Fruit fly (Drosophila melanogaster) whole organism, embryonic: Measurements from ENCODE around the gene Snx21.

Experiments
- Ada2b ChIP-seq: fragments of 200-800 bp; sonication (Bioruptor generic); IDR thresholded peaks from 2 replicates; pipeline ENCODE4 v1.3.6; 2022; ENCODE audit warnings: missing biosample characterization, missing genetic modification characterization
- B-H2 ChIP-seq: fragments of 200-800 bp; sonication (Bioruptor generic); optimal IDR thresholded peaks from 2 replicates; lab custom pipeline; 2018; ENCODE audit warnings: missing biosample characterization, mild to moderate bottlenecking, missing genetic modification characterization
- CG11723 ChIP-seq: fragments of 200-800 bp; sonication (Bioruptor generic); optimal IDR thresholded peaks from 2 replicates; lab custom pipeline; 2017; ENCODE audit warnings: missing biosample characterization, mild to moderate bottlenecking, missing genetic modification characterization
- CG12744 ChIP-seq: fragments of 200-800 bp; sonication (Bioruptor generic); optimal IDR thresholded peaks from 2 replicates; lab custom pipeline; 2016; ENCODE audit warnings: missing biosample characterization, missing genetic modification characterization
- CG13123 ChIP-seq: fragments of 200-800 bp; sonication (Bioruptor generic); optimal IDR thresholded peaks from 2 replicates; lab custom pipeline; 2016; ENCODE audit warnings: missing biosample characterization, missing genetic modification characterization
- CG14014 ChIP-seq: fragments of 200-800 bp; sonication (Bioruptor generic); IDR thresholded peaks from 2 replicates; pipeline ENCODE4 v1.3.6; 2022; ENCODE audit warnings: missing biosample characterization, missing genetic modification characterization
- CG14667 ChIP-seq: fragments of 200-800 bp; sonication (Bioruptor generic); IDR thresholded peaks from 2 replicates; pipeline ENCODE4 v1.3.6; 2022; ENCODE audit warnings: missing biosample characterization, missing genetic modification characterization
- CG1602 ChIP-seq: fragments of 200-800 bp; sonication (Bioruptor generic); optimal IDR thresholded peaks from 3 replicates; lab custom pipeline; 2016; ENCODE audit warnings: missing biosample characterization, missing genetic modification characterization
- CG16863 ChIP-seq: fragments of 200-800 bp; sonication (Bioruptor generic); optimal IDR thresholded peaks from 3 replicates; lab custom pipeline; 2016; ENCODE audit warnings: missing biosample characterization, missing genetic modification characterization
- CG17186 ChIP-seq: fragments of 200-800 bp; sonication (Bioruptor generic); optimal IDR thresholded peaks from 3 replicates; lab custom pipeline; 2017; ENCODE audit warnings: missing biosample characterization, missing genetic modification reagents, missing genetic modification characterization
- CG17912 ChIP-seq: fragments of 200-800 bp; sonication (Bioruptor generic); optimal IDR thresholded peaks from 2 replicates; lab custom pipeline; 2018; ENCODE audit warnings: missing biosample characterization, mild to moderate bottlenecking, missing genetic modification characterization
- CG2129 ChIP-seq: fragments of 200-800 bp; sonication (Bioruptor generic); IDR thresholded peaks from 2 replicates; pipeline ENCODE4 v1.3.6; 2022; ENCODE audit warnings: missing biosample characterization, missing genetic modification characterization; ENCODE audit not compliant: partially characterized antibody
- CG30403 ChIP-seq: fragments of 200-800 bp; sonication (Bioruptor generic); optimal IDR thresholded peaks from 3 replicates; lab custom pipeline; 2016; ENCODE audit warnings: missing biosample characterization, missing genetic modification characterization
- CG4730 ChIP-seq: fragments of 200-800 bp; sonication (Bioruptor generic); IDR thresholded peaks from 2 replicates; pipeline ENCODE4 v1.3.6; 2022; ENCODE audit warnings: missing biosample characterization, missing genetic modification characterization
- CG5953 ChIP-seq: fragments of 200-800 bp; sonication (Bioruptor generic); IDR thresholded peaks from 2 replicates; pipeline ENCODE4 v1.3.6; 2022; ENCODE audit warnings: missing biosample characterization, missing genetic modification characterization
- CG6654 ChIP-seq: fragments of 200-800 bp; sonication (Bioruptor generic); optimal IDR thresholded peaks from 2 replicates; lab custom pipeline; 2017; ENCODE audit warnings: missing biosample characterization, mild to moderate bottlenecking, missing genetic modification characterization
- CG6765 ChIP-seq: fragments of 200-800 bp; sonication (Bioruptor generic); optimal IDR thresholded peaks from 3 replicates; lab custom pipeline; 2017; ENCODE audit warnings: missing biosample characterization, mild to moderate bottlenecking, missing genetic modification characterization
- CG7357 ChIP-seq: fragments of 200-800 bp; sonication (Bioruptor generic); IDR thresholded peaks from 3 replicates; pipeline ENCODE4 v1.3.6; 2022; ENCODE audit warnings: missing biosample characterization, missing genetic modification characterization
- CG7987 ChIP-seq: fragments of 200-800 bp; sonication (Bioruptor generic); optimal IDR thresholded peaks from 2 replicates; lab custom pipeline; 2018; ENCODE audit warnings: missing biosample characterization, mild to moderate bottlenecking, missing genetic modification characterization, moderate library complexity
- CG8281 ChIP-seq: fragments of 200-800 bp; sonication (Bioruptor generic); optimal IDR thresholded peaks from 2 replicates; lab custom pipeline; 2018; ENCODE audit warnings: missing biosample characterization, mild to moderate bottlenecking, missing genetic modification characterization, moderate library complexity
- CG9215 ChIP-seq: fragments of 200-800 bp; sonication (Bioruptor generic); IDR thresholded peaks from 2 replicates; pipeline ENCODE4 v1.3.6; 2022; ENCODE audit warnings: missing biosample characterization, missing genetic modification characterization
- CG9932 ChIP-seq: fragments of 200-800 bp; sonication (Bioruptor generic); IDR thresholded peaks from 2 replicates; pipeline ENCODE4 v1.3.6; 2022; ENCODE audit warnings: missing biosample characterization, missing genetic modification characterization
- CkIIα-i1 ChIP-seq: fragments of 200-800 bp; sonication (Bioruptor generic); IDR thresholded peaks from 2 replicates; pipeline ENCODE4 v1.3.6; 2022; ENCODE audit warnings: missing biosample characterization, missing genetic modification characterization
- Dbx ChIP-seq: fragments of 200-800 bp; sonication (Bioruptor generic); IDR thresholded peaks from 3 replicates; pipeline ENCODE4 v1.3.6; 2022; ENCODE audit warnings: missing biosample characterization, missing genetic modification characterization
- Dll ChIP-seq: fragments of 200-800 bp; sonication (Bioruptor generic); IDR thresholded peaks from 4 replicates; pipeline ENCODE4 v1.3.6; 2022; ENCODE audit warnings: missing biosample characterization, missing genetic modification characterization; ENCODE audit not compliant: partially characterized antibody
- Doc2 ChIP-seq: fragments of 200-800 bp; sonication (Bioruptor generic); IDR thresholded peaks from 2 replicates; pipeline ENCODE4 v1.3.6; 2022; ENCODE audit warnings: missing biosample characterization, missing genetic modification characterization
- Eip74EF ChIP-seq, 2 experiments: fragments of 200-800 bp in 1 of 2; fragments of >200 bp in 1 of 2; sonication (Bioruptor generic) in 1 of 2; optimal IDR thresholded peaks; 2 replicates each; lab custom pipeline; 2017 to 2019; ENCODE audit warnings: missing biosample characterization in 2 of 2, missing genetic modification characterization in 2 of 2, mild to moderate bottlenecking in 1 of 2, moderate library complexity in 1 of 2
- Fer2 ChIP-seq: fragments of 200-800 bp; sonication (Bioruptor generic); optimal IDR thresholded peaks from 2 replicates; lab custom pipeline; 2018; ENCODE audit warnings: missing biosample characterization, mild to moderate bottlenecking, missing genetic modification characterization, moderate library complexity
- Hey ChIP-seq: fragments of 200-800 bp; sonication (Bioruptor generic); optimal IDR thresholded peaks from 3 replicates; lab custom pipeline; 2018; ENCODE audit warnings: missing biosample characterization, mild to moderate bottlenecking, missing genetic modification characterization
- Hr3 ChIP-seq: fragments of 200-800 bp; sonication (Bioruptor generic); optimal IDR thresholded peaks from 3 replicates; lab custom pipeline; 2016; ENCODE audit warnings: missing biosample characterization, missing genetic modification characterization
- Lim3 ChIP-seq: fragments of 200-800 bp; sonication (Bioruptor generic); IDR thresholded peaks from 2 replicates; pipeline ENCODE4 v1.3.6; 2022; ENCODE audit warnings: missing biosample characterization, missing genetic modification characterization
- Mes4 ChIP-seq: fragments of 200-800 bp; sonication (Bioruptor generic); optimal IDR thresholded peaks from 2 replicates; lab custom pipeline; 2016; ENCODE audit warnings: missing biosample characterization, missing genetic modification characterization
- Oaz ChIP-seq: fragments of 200-800 bp; sonication (Bioruptor generic); IDR thresholded peaks from 2 replicates; pipeline ENCODE4 v1.3.6; 2022; ENCODE audit warnings: missing biosample characterization, missing genetic modification characterization
- Spps ChIP-seq: fragments of 200-800 bp; sonication (Bioruptor generic); optimal IDR thresholded peaks from 2 replicates; lab custom pipeline; 2018; ENCODE audit warnings: missing biosample characterization, mild to moderate bottlenecking, missing genetic modification characterization
- Trl ChIP-seq, 3 experiments: fragments of >200 bp in 2 of 3; fragments of 200-800 bp in 1 of 3; sonication (Bioruptor generic) in 1 of 3; optimal IDR thresholded peaks; 2 replicates in 1 of 3; 3 replicates in 2 of 3; lab custom pipeline; 2016 to 2017; ENCODE audit warnings: missing biosample characterization in 1 of 3, missing genetic modification characterization in 1 of 3
- amos ChIP-seq: fragments of 200-800 bp; sonication (Bioruptor generic); IDR thresholded peaks from 2 replicates; pipeline ENCODE4 v1.3.6; 2022; ENCODE audit warnings: missing biosample characterization, missing genetic modification characterization; ENCODE audit not compliant: partially characterized antibody
- crc ChIP-seq: fragments of 200-800 bp; sonication (Bioruptor generic); optimal IDR thresholded peaks from 2 replicates; lab custom pipeline; 2016; ENCODE audit warnings: missing biosample characterization, missing genetic modification characterization
- dm ChIP-seq: fragments of 200-800 bp; sonication (Bioruptor generic); optimal IDR thresholded peaks from 3 replicates; lab custom pipeline; 2016; ENCODE audit warnings: missing biosample characterization, missing genetic modification characterization
- dmrt99B ChIP-seq: fragments of 200-800 bp; sonication (Bioruptor generic); optimal IDR thresholded peaks from 2 replicates; lab custom pipeline; 2018; ENCODE audit warnings: missing biosample characterization, mild to moderate bottlenecking, missing genetic modification characterization, moderate library complexity
- eyg ChIP-seq: fragments of 200-800 bp; sonication (Bioruptor generic); optimal IDR thresholded peaks from 3 replicates; lab custom pipeline; 2016; ENCODE audit warnings: missing biosample characterization, missing genetic modification characterization
- fu2 ChIP-seq: fragments of 200-800 bp; sonication (Bioruptor generic); optimal IDR thresholded peaks from 2 replicates; lab custom pipeline; 2016; ENCODE audit warnings: missing biosample characterization, missing genetic modification characterization
- her ChIP-seq: fragments of 200-800 bp; sonication (Bioruptor generic); optimal IDR thresholded peaks from 2 replicates; lab custom pipeline; 2016; ENCODE audit warnings: missing biosample characterization, missing genetic modification characterization
- hth ChIP-seq: fragments of >200 bp; optimal IDR thresholded peaks from 2 replicates; lab custom pipeline; 2017; ENCODE audit warnings: inconsistent platforms
- jing ChIP-seq: fragments of 200-800 bp; sonication (Bioruptor generic); optimal IDR thresholded peaks from 2 replicates; lab custom pipeline; 2018; ENCODE audit warnings: missing biosample characterization, mild to moderate bottlenecking, missing genetic modification characterization
- kni ChIP-seq: fragments of 200-800 bp; sonication (Bioruptor generic); optimal IDR thresholded peaks from 3 replicates; lab custom pipeline; 2017; ENCODE audit warnings: mild to moderate bottlenecking, missing biosample characterization, missing genetic modification reagents, missing genetic modification characterization
- lbe ChIP-seq: fragments of 200-800 bp; sonication (Bioruptor generic); optimal IDR thresholded peaks from 2 replicates; lab custom pipeline; 2016; ENCODE audit warnings: missing biosample characterization, mild to moderate bottlenecking, missing genetic modification characterization
- repo ChIP-seq: fragments of 200-800 bp; sonication (Bioruptor generic); optimal IDR thresholded peaks from 2 replicates; lab custom pipeline; 2016; ENCODE audit warnings: missing biosample characterization, missing genetic modification characterization
- sima ChIP-seq: fragments of 200-800 bp; sonication (Bioruptor generic); optimal IDR thresholded peaks from 2 replicates; lab custom pipeline; 2016; ENCODE audit warnings: missing biosample characterization, missing genetic modification characterization
- sna ChIP-seq: fragments of 200-800 bp; sonication (Bioruptor generic); IDR thresholded peaks from 2 replicates; pipeline ENCODE4 v1.3.6; 2022; ENCODE audit warnings: missing biosample characterization, missing genetic modification characterization; ENCODE audit not compliant: partially characterized antibody
- vfl ChIP-seq: fragments of 200-800 bp; sonication (Bioruptor generic); optimal IDR thresholded peaks from 2 replicates; lab custom pipeline; 2016; ENCODE audit warnings: missing biosample characterization, missing genetic modification characterization
- zen2 ChIP-seq: fragments of 200-800 bp; sonication (Bioruptor generic); IDR thresholded peaks from 3 replicates; pipeline ENCODE4 v1.3.6; 2022; ENCODE audit warnings: missing biosample characterization, missing genetic modification characterization; ENCODE audit not compliant: partially characterized antibody

The Snx21 gene

DNA sequence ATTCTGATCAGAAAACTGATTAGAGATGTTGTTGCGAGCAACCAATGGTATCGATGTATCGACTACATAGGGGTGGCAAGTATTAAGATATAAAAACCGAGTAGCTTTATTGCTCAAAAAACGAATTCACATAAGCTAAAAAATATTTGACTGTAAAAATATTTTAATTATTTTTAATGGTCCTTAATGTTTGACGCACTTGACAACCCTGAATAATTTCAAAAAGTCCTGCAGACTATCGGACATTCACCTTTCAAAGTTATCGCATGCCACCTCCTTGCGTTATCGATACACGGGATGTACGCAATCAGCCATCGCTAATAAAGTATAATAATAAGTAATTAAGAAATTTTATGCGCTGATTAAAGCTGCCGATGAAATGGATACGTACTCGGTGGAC lies 5.8 kb downstream of the Snx21 start, which contains the start of the genes HemK2, Snapin and Tnpo-SR (continued):
- peak; percentile 91 for TF ChIP-seq Hr3 (GFP tag; lab: Kevin White, UChicago)
- TF ChIP-seq Trl (optimal IDR thresholded peaks at IDR 0.05; lab: Kevin White, UChicago): no peak
- peak; percentile 81 for TF ChIP-seq Trl (GFP tag; optimal IDR thresholded peaks at IDR 0.05; lab: Kevin White, UChicago)
- TF ChIP-seq CG30403 (GFP tag; lab: Kevin White, UChicago): peak; percentile 95
- peak; percentile 97 for TF ChIP-seq CG9932 (GFP tag; lab: Robert Waterston, UW)
- peak; percentile 85; the same call in 2 of the 3 replicates for TF ChIP-seq zen2 (GFP tag; lab: Robert Waterston, UW)
- peak; percentile 98 for TF ChIP-seq sna (GFP tag; lab: Robert Waterston, UW)
- peak; percentile 92 for TF ChIP-seq vfl (GFP tag; lab: Kevin White, UChicago)
- TF ChIP-seq CG9215 (GFP tag; lab: Robert Waterston, UW): peak; percentile 93
- TF ChIP-seq Mes4 (GFP tag; lab: Kevin White, UChicago): peak; percentile 26
- peak; percentile 41 for TF ChIP-seq repo (GFP tag; lab: Kevin White, UChicago)
- TF ChIP-seq CkIIα-i1 (GFP tag; lab: Robert Waterston, UW): no peak
- TF ChIP-seq CG16863: peak; percentile 92
- TF ChIP-seq Ada2b (GFP tag; lab: Robert Waterston, UW): peak; percentile 91
- peak; percentile 79 for TF ChIP-seq CG11723 (GFP tag; lab: Kevin White, UChicago)
- TF ChIP-seq hth (lab: Kevin White, UChicago): no peak
- peak; percentile 98 for TF ChIP-seq Dll (GFP tag; lab: Robert Waterston, UW)
- TF ChIP-seq B-H2 (GFP tag; lab: Kevin White, UChicago): peak; percentile 95
- TF ChIP-seq eyg: peak; percentile 6
- peak; percentile 82 for TF ChIP-seq CG6765
- TF ChIP-seq fu2 (GFP tag; lab: Kevin White, UChicago): peak; percentile 76
- peak; percentile 95 for TF ChIP-seq Dbx (GFP tag; lab: Robert Waterston, UW)
- peak; percentile 97 for TF ChIP-seq CG2129 (GFP tag; lab: Robert Waterston, UW)
- TF ChIP-seq sima: no peak
- no peak; the same call in 1 of the 2 replicates for TF ChIP-seq Doc2 (GFP tag; lab: Robert Waterston, UW)
- TF ChIP-seq kni (GFP tag; lab: Kevin White, UChicago): peak; percentile 82
- peak; percentile 90 for TF ChIP-seq CG14667 (GFP tag; lab: Robert Waterston, UW)
- peak; percentile 69 for TF ChIP-seq Spps (tag; lab: Kevin White, UChicago)
- peak; percentile 79 for TF ChIP-seq CG5953 (GFP tag; lab: Robert Waterston, UW)
- TF ChIP-seq lbe: peak; percentile 93
- peak; percentile 93 for TF ChIP-seq amos (GFP tag; lab: Robert Waterston, UW)
- TF ChIP-seq CG17186: peak; percentile 67
- TF ChIP-seq CG4730: peak; percentile 90
- peak; percentile 91 for TF ChIP-seq Fer2 (tag; lab: Kevin White, UChicago)
- peak; percentile 60 for TF ChIP-seq CG8281
- TF ChIP-seq her: peak; percentile 63
- peak; percentile 92 for TF ChIP-seq CG1602 (GFP tag; lab: Kevin White, UChicago)
- TF ChIP-seq Eip74EF (GFP tag; optimal IDR thresholded peaks at IDR 0.05; lab: Kevin White, UChicago): peak in 1 of 2 experiments; percentile 67
- no peak for TF ChIP-seq jing (GFP tag; lab: Kevin White, UChicago)
- TF ChIP-seq CG7987: peak; percentile 70
- peak; percentile 53 for TF ChIP-seq Hey (tag; lab: Kevin White, UChicago)
- peak; percentile 91 for TF ChIP-seq Oaz
- peak; percentile 87 for TF ChIP-seq CG12744 (GFP tag; lab: Kevin White, UChicago)
- peak; percentile 36 for TF ChIP-seq CG6654
- peak; percentile 91 for TF ChIP-seq CG14014 (GFP tag; lab: Robert Waterston, UW)
- TF ChIP-seq Lim3 (GFP tag; lab: Robert Waterston, UW): peak; percentile 60; the same call in 1 of the 2 replicates
- TF ChIP-seq CG17912 (GFP tag; lab: Kevin White, UChicago): peak; percentile 62
- TF ChIP-seq CG13123 (GFP tag; lab: Kevin White, UChicago): peak; percentile 82
- peak; percentile 88 for TF ChIP-seq dmrt99B
- peak; percentile 63 for TF ChIP-seq crc
- peak; percentile 77 for TF ChIP-seq CG7357
- TF ChIP-seq dm (GFP tag; lab: Kevin White, UChicago): peak; percentile 72
